Worm (Caenorhabditis elegans): ENCODE measurements around the gene cest-5.2.

cest-5.2 gene

ce11 chrIV:6664336-6664735, 36.6 kb upstream of the cest-5.2 start (continued):
- TF ChIP-seq repo-1 (tag; optimal IDR thresholded peaks at IDR 0.05) = no peak
- no peak for TF ChIP-seq nhr-120 (GFP tag; IDR thresholded peaks at IDR 0.05)
- no peak for TF ChIP-seq rpc-1 (optimal IDR thresholded peaks at IDR 0.05)
- TF ChIP-seq rpc-1 (tag; optimal IDR thresholded peaks at IDR 0.05) = no peak
- TF ChIP-seq F57A8.1 (GFP tag; optimal IDR thresholded peaks at IDR 0.05) = no peak
- peak; percentile 6 for TF ChIP-seq T26A5.8 (tag; optimal IDR thresholded peaks at IDR 0.05)
- no peak for TF ChIP-seq ztf-6 (GFP tag; IDR thresholded peaks at IDR 0.05)
- TF ChIP-seq rcor-1 (GFP tag; IDR thresholded peaks at IDR 0.05) = no peak; the same call in 1 of the 2 replicates
- no peak for TF ChIP-seq B0019.2 (GFP tag; conservative IDR thresholded peaks at IDR 0.05)
- no peak for TF ChIP-seq rec-8 (tag; optimal IDR thresholded peaks at IDR 0.05)
- peak; percentile 71 for TF ChIP-seq snpc-3.4 (tag; optimal IDR thresholded peaks at IDR 0.05)
- peak; percentile 59; the same call in 1 of the 2 replicates for TF ChIP-seq F33H1.4 (GFP tag; IDR thresholded peaks at IDR 0.05)
- no peak for TF ChIP-seq chd-7 (tag; optimal IDR thresholded peaks at IDR 0.05)
- no peak for TF ChIP-seq C06A6.2 (GFP tag; conservative IDR thresholded peaks at IDR 0.05)
- peak; percentile 44 for TF ChIP-seq hrde-1 (tag; optimal IDR thresholded peaks at IDR 0.05; ENCODE audit: borderline replicate concordance)
- no peak for TF ChIP-seq Y79H2A.3 (GFP tag; conservative IDR thresholded peaks at IDR 0.05)
- no peak for TF ChIP-seq ama-1 (optimal IDR thresholded peaks at IDR 0.05)
- TF ChIP-seq ama-1 (GFP tag; optimal IDR thresholded peaks at IDR 0.05) = peak in 1 of 2 experiments; percentile 55
- TF ChIP-seq snpc-4 (GFP tag; optimal IDR thresholded peaks at IDR 0.05) = peak; percentile 92
- peak; percentile 92 to 96 (median 94) for TF ChIP-seq snpc-4 (tag; optimal IDR thresholded peaks at IDR 0.05)
- no peak for TF ChIP-seq nhr-90 (tag; optimal IDR thresholded peaks at IDR 0.05)
- no peak for TF ChIP-seq sptf-2 (GFP tag; optimal IDR thresholded peaks at IDR 0.05)
- no peak for TF ChIP-seq pha-4 (tag; optimal IDR thresholded peaks at IDR 0.05)
- no peak for TF ChIP-seq F10E7.11 (tag; optimal IDR thresholded peaks at IDR 0.05)
- TF ChIP-seq ceh-58 (GFP tag; IDR thresholded peaks at IDR 0.05) = no peak
- no peak for TF ChIP-seq mel-28 (tag; optimal IDR thresholded peaks at IDR 0.05; ENCODE audit: borderline replicate concordance)

DNA sequence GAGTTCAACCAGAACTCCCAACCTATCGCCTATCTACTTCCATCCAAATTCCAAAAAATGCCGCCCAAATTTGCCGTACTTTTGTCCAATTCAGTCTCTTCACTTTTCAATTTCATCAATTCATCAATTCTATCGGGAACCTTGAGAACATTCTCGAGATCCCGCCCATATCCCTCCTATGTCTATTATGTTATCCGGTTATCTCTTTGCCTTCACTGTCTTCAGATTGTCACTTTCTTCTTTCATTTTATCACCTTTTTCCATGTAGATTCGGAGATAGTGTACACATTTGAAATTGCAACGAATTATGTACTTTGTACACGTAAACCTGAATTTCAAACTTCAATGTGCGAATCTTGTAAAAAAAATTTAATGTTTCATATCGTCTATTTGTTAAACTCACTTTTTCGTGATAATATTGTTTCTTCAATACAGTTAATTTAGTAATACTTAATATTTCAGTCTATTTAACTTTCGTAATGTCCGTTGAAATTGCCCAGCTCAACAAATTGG, 29.9 kb upstream of the cest-5.2 start, which contains the start of gene C01B10.11:
Gene C01B10.11, plus strand, starts transcription at position 463 of the 513 bp plus-strand sequence.
- TF ChIP-seq somi-1 (GFP tag; optimal IDR thresholded peaks at IDR 0.05) (no peak), F33H1.4 (GFP tag; IDR thresholded peaks at IDR 0.05) (no peak), ets-4 (GFP tag; optimal IDR thresholded peaks at IDR 0.05) (no peak), unc-130 (GFP tag; optimal IDR thresholded peaks at IDR 0.05) (no peak), lin-26 (GFP tag; IDR thresholded peaks at IDR 0.05) (no peak), lag-1 (GFP tag; IDR thresholded peaks at IDR 0.05) (no peak), hsf-1 (GFP tag; IDR thresholded peaks at IDR 0.05) (no peak), ceh-91 (GFP tag; IDR thresholded peaks at IDR 0.05) (no peak), F52B5.7 (tag; optimal IDR thresholded peaks at IDR 0.05) (no peak), B0035.1 (tag; optimal IDR thresholded peaks at IDR 0.05) (no peak), nfyb-1 (GFP tag; IDR thresholded peaks at IDR 0.05) (no peak), T26A5.8 (tag; optimal IDR thresholded peaks at IDR 0.05) (no peak), nhr-120 (GFP tag; IDR thresholded peaks at IDR 0.05) (no peak), ztf-18 (tag; optimal IDR thresholded peaks at IDR 0.05) (no peak), nfya-2 (GFP tag; IDR thresholded peaks at IDR 0.05) (no peak), cebp-1 (GFP tag; IDR thresholded peaks at IDR 0.05) (no peak), cebp-1 (tag; optimal IDR thresholded peaks at IDR 0.05) (no peak), F57A8.1 (GFP tag; optimal IDR thresholded peaks at IDR 0.05) (no peak), madf-10 (tag; optimal IDR thresholded peaks at IDR 0.05) (no peak), Y95B8A.8 (GFP tag; IDR thresholded peaks at IDR 0.05) (no peak), F55B11.4 (tag; optimal IDR thresholded peaks at IDR 0.05; ENCODE audit: borderline replicate concordance, insufficient read depth) (no peak)

Measured in whole organism, young adult.